Worm (Caenorhabditis elegans) whole organism, midembryonic: ENCODE data around the gene K06G5.1.

Source experiments
- T22C8.4 ChIP-seq: fragments of 200-800 bp; sonication (Bioruptor generic); IDR thresholded peaks from 2 replicates; pipeline ENCODE4 v1.3.6; 2022; ENCODE audit warnings: missing genetic modification characterization, missing compliant biosample characterization
- cog-1 ChIP-seq: sonication (generic microtip); optimal IDR thresholded peaks from 2 replicates; lab custom pipeline; 2016; ENCODE audit warnings: missing genetic modification characterization, missing compliant biosample characterization
- flt-1 ChIP-seq: fragments of 200-800 bp; sonication (Bioruptor generic); IDR thresholded peaks from 2 replicates; pipeline ENCODE4 v1.3.6; 2022; ENCODE audit warnings: missing genetic modification characterization, missing compliant biosample characterization
- klf-2 ChIP-seq: fragments of 200-800 bp; sonication (Bioruptor generic); conservative IDR thresholded peaks from 2 replicates; pipeline ENCODE4 v1.3.6; 2022; ENCODE audit warnings: missing genetic modification reagents, missing genetic modification characterization, missing compliant biosample characterization
- med-1 ChIP-seq: sonication (generic microtip); optimal IDR thresholded peaks from 2 replicates; lab custom pipeline; 2017; ENCODE audit warnings: missing genetic modification characterization, mild to moderate bottlenecking, missing compliant biosample characterization, antibody characterized with exemption, missing genetic modification reagents; ENCODE audit not compliant: insufficient read depth
- ref-1 ChIP-seq: fragments of 200-800 bp; sonication (Bioruptor generic); conservative IDR thresholded peaks from 2 replicates; pipeline ENCODE4 v1.3.6; 2022; ENCODE audit warnings: missing genetic modification reagents, missing genetic modification characterization, missing compliant biosample characterization
- tab-1 ChIP-seq: fragments of 200-800 bp; sonication (Bioruptor generic); IDR thresholded peaks from 2 replicates; pipeline ENCODE4 v1.3.6; 2022; ENCODE audit warnings: missing genetic modification characterization, missing compliant biosample characterization
- ztf-23 ChIP-seq: fragments of 200-800 bp; sonication (Bioruptor generic); IDR thresholded peaks from 2 replicates; pipeline ENCODE4 v1.3.6; 2022; ENCODE audit warnings: missing genetic modification reagents, missing genetic modification characterization, missing compliant biosample characterization
- ztf-29 ChIP-seq: fragments of 200-800 bp; sonication (Bioruptor generic); IDR thresholded peaks from 2 replicates; pipeline ENCODE4 v1.3.6; 2022; ENCODE audit warnings: missing genetic modification reagents, missing genetic modification characterization, missing compliant biosample characterization

K06G5.1 gene

ce11 chrX:14247436-14248103, 32.8 kb downstream of the K06G5.1 start, which contains the start of gene K04C1.5:
TSS of gene K04C1.5 (plus strand) at chrX:14248053.
- TF ChIP-seq ztf-23 (GFP tag; lab: Robert Waterston, UW) (no peak), ztf-29 (GFP tag; lab: Robert Waterston, UW) (no peak), cog-1 (no peak), ref-1 (no peak), flt-1 (no peak), med-1 (GFP tag; lab: Kevin White, UChicago) (no peak), T22C8.4 (GFP tag; lab: Robert Waterston, UW) (no peak), tab-1 (no peak), klf-2 (GFP tag; lab: Robert Waterston, UW) (no peak)

ce11 chrX:14252042-14252441, 37.3 kb downstream of the K06G5.1 start, which contains the start of gene E02H4.6:
TSS of gene E02H4.6 (minus strand) at chrX:14252142.
- TF ChIP-seq T22C8.4 (GFP tag; lab: Robert Waterston, UW) (no peak), ztf-23 (GFP tag; lab: Robert Waterston, UW) (no peak), med-1 (GFP tag; lab: Kevin White, UChicago) (no peak)

- TF ChIP-seq ztf-23 (GFP tag; lab: Robert Waterston, UW) (no peak), flt-1 (no peak), T22C8.4 (GFP tag; lab: Robert Waterston, UW) (no peak), klf-2 (GFP tag; lab: Robert Waterston, UW) (no peak), ref-1 (no peak), cog-1 (no peak), med-1 (GFP tag; lab: Kevin White, UChicago) (no peak), tab-1 (no peak), ztf-29 (GFP tag; lab: Robert Waterston, UW) (no peak)
Measured at ce11 chrX:14255031-14255430, 40.3 kb downstream of the K06G5.1 start, which contains the start of gene E02H4.5. TSS of gene E02H4.5 (minus strand) at chrX:14255131.

ce11 chrX:14255973-14256372, 41.2 kb downstream of the K06G5.1 start, which contains the start of gene E02H4.7:
TSS of gene E02H4.7 (plus strand) at chrX:14256273.
- TF ChIP-seq ref-1 (no peak), klf-2 (GFP tag; lab: Robert Waterston, UW) (no peak), med-1 (GFP tag; lab: Kevin White, UChicago) (no peak), ztf-23 (GFP tag; lab: Robert Waterston, UW) (no peak)

- TF ChIP-seq flt-1 (no peak), klf-2 (GFP tag; lab: Robert Waterston, UW) (no peak), ztf-29 (GFP tag; lab: Robert Waterston, UW) (no peak), T22C8.4 (GFP tag; lab: Robert Waterston, UW) (no peak), cog-1 (no peak), ztf-23 (GFP tag; lab: Robert Waterston, UW) (no peak), med-1 (GFP tag; lab: Kevin White, UChicago) (no peak), tab-1 (no peak), ref-1 (no peak)
Measured at ce11 chrX:14257661-14258060, 42.9 kb downstream of the K06G5.1 start, which contains the start of gene E02H4.4. TSS of gene E02H4.4 (plus strand) at chrX:14257961.

ce11 chrX:14263473-14263872, 48.7 kb downstream of the K06G5.1 start, which contains the start of gene E02H4.8:
TSS of gene E02H4.8 (minus strand) at chrX:14263573.
- TF ChIP-seq flt-1, result no peak

- TF ChIP-seq ztf-29 (GFP tag; lab: Robert Waterston, UW) (no peak), flt-1 (no peak), med-1 (GFP tag; lab: Kevin White, UChicago) (no peak), ztf-23 (GFP tag; lab: Robert Waterston, UW) (no peak), cog-1 (no peak), klf-2 (GFP tag; lab: Robert Waterston, UW) (no peak), ref-1 (no peak), T22C8.4 (GFP tag; lab: Robert Waterston, UW) (no peak), tab-1 (no peak)
Measured at ce11 chrX:14267170-14267569, 52.4 kb downstream of the K06G5.1 start.

ce11 chrX:14267781-14268180, 53.0 kb downstream of the K06G5.1 start, which contains the start of gene del-1:
TSS of gene del-1 (plus strand) at chrX:14268081.
- TF ChIP-seq ztf-23 (GFP tag; lab: Robert Waterston, UW) (no peak), cog-1 (no peak), flt-1 (no peak), tab-1 (no peak), med-1 (GFP tag; lab: Kevin White, UChicago) (no peak), ztf-29 (GFP tag; lab: Robert Waterston, UW) (no peak), T22C8.4 (GFP tag; lab: Robert Waterston, UW) (no peak), klf-2 (GFP tag; lab: Robert Waterston, UW) (no peak), ref-1 (no peak)
